Worm (Caenorhabditis elegans): Measurements from ENCODE around the gene ceh-24.

DNA sequence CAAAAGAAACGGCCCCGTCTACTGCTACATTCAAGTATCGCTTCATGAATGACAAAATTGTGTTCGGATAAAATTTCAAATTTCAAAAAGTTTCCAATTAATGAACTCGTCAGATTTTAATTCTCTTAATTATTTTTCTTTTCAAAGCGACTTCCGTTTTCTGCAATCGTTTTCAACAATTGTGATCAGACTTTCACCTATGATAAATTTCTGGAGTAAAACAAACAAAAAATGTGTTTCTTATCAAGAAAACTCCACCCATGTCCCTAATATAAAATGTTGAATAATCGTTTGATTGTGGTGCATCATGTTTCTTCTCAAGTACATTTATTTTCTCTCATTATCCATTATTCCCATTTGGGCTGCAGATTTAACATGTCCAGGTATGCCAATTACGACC is 41.8 kb upstream of the ceh-24 start, which contains the start of gene F20G2.5:
- TF ChIP-seq him-1 (tag; optimal IDR thresholded peaks at IDR 0.05) (no peak), dao-5 (tag; optimal IDR thresholded peaks at IDR 0.05) (no peak)
